Worm (Caenorhabditis elegans) whole organism, L1 larva: ENCODE measurements around the gene ast-1.

Experiments
- C04F5.9 ChIP-seq: sonication (generic microtip); optimal IDR thresholded peaks from 2 replicates; lab custom pipeline; 2016; ENCODE audit warnings: missing genetic modification characterization, missing compliant biosample characterization
- ama-1 ChIP-seq: fragments of 150-350 bp; optimal IDR thresholded peaks from 2 replicates; lab custom pipeline; 2014
- elt-3 ChIP-seq, 6 experiments: fragments of 150-350 bp in 1 of 6; sonication (generic microtip); optimal IDR thresholded peaks; 2 replicates each; lab custom pipeline; 2017 to 2018; ENCODE audit warnings: missing biosample characterization in 6 of 6, missing genetic modification characterization in 6 of 6, inconsistent platforms in 1 of 6
- jun-1 ChIP-seq: fragments of 150-350 bp; optimal IDR thresholded peaks from 2 replicates; lab custom pipeline; 2014; ENCODE audit warnings: missing biosample characterization, missing genetic modification reagents, missing genetic modification characterization
- snpc-4 ChIP-seq: fragments of 150-350 bp; optimal IDR thresholded peaks from 2 replicates; lab custom pipeline; 2014; ENCODE audit warnings: missing biosample characterization, missing genetic modification characterization
- tlp-1 ChIP-seq: fragments of 150-350 bp; optimal IDR thresholded peaks from 2 replicates; lab custom pipeline; 2014; ENCODE audit warnings: missing biosample characterization, missing genetic modification characterization
- unc-62 ChIP-seq: fragments of 150-350 bp; optimal IDR thresholded peaks from 2 replicates; lab custom pipeline; 2014; ENCODE audit warnings: missing biosample characterization, missing genetic modification reagents, missing genetic modification characterization
- zag-1 ChIP-seq: fragments of 150-350 bp; optimal IDR thresholded peaks from 2 replicates; lab custom pipeline; 2014; ENCODE audit warnings: missing biosample characterization, missing genetic modification characterization
- ztf-11 ChIP-seq, 2 experiments: sonication (generic microtip); optimal IDR thresholded peaks; 2 replicates each; lab custom pipeline; 2016 to 2017; ENCODE audit warnings: missing genetic modification characterization in 2 of 2, missing biosample characterization in 1 of 2, missing compliant biosample characterization in 1 of 2

DNA sequence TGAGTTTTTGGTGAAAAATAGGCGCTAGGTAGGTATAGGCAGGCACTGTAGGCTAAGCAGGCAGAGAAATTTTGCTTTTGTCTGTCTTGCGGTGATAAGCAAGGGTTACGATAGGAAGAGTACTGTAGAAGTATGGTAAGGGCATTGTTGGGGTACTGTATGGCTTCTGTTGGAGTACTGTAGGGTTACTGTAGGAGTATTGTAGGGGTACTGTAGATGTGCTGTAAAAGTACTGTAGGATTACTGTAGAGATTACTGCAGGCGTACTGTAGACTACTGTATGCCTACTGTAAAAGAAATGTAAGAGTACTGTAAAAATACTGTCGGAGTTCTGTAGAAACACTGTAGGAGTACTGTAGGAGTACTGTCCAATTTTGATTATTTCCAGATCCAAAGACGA, 42.7 kb downstream of the ast-1 start:
- no peak for TF ChIP-seq elt-3 (tag; optimal IDR thresholded peaks at IDR 0.05; lab: Kevin White, UChicago)
- no peak for TF ChIP-seq unc-62
- TF ChIP-seq snpc-4, result no peak
- TF ChIP-seq zag-1, result no peak
- TF ChIP-seq ztf-11 (tag; optimal IDR thresholded peaks at IDR 0.05; lab: Kevin White, UChicago), result no peak
- no peak for TF ChIP-seq tlp-1 (tag; lab: Kevin White, UChicago)
- no peak for TF ChIP-seq ama-1
- TF ChIP-seq C04F5.9 (tag; lab: Kevin White, UChicago), result no peak
- no peak for TF ChIP-seq jun-1 (tag; lab: Kevin White, UChicago)
